Worm (Caenorhabditis elegans): ENCODE measurements around the gene C39H7.4.

The C39H7.4 gene

ce11 chrIV:5657126-5657666 is 42.8 kb upstream of the C39H7.4 start (continued):
- TF ChIP-seq ZK185.1 (tag; optimal IDR thresholded peaks at IDR 0.05; ENCODE audit: poor library complexity, severe bottlenecking) (peak; percentile 57), F52B5.7 (tag; optimal IDR thresholded peaks at IDR 0.05) (no peak), nhr-90 (tag; optimal IDR thresholded peaks at IDR 0.05) (peak; percentile 41), nhr-27 (tag; optimal IDR thresholded peaks at IDR 0.05) (no peak), F22D6.2 (tag; optimal IDR thresholded peaks at IDR 0.05) (no peak), Y67H2A.10 (GFP tag; conservative IDR thresholded peaks at IDR 0.05) (no peak), F39B2.1 (GFP tag; IDR thresholded peaks at IDR 0.05) (no peak), unc-62 (GFP tag; optimal IDR thresholded peaks at IDR 0.05) (no peak), repo-1 (tag; optimal IDR thresholded peaks at IDR 0.05) (no peak), dox-1 (GFP tag; IDR thresholded peaks at IDR 0.05) (peak; percentile 66), cebp-1 (GFP tag; IDR thresholded peaks at IDR 0.05) (0 out of 2 replicates have a peak, but pooled peaks have one; percentile 48), cebp-1 (tag; optimal IDR thresholded peaks at IDR 0.05) (peak; percentile 72), mcd-1 (GFP tag; IDR thresholded peaks at IDR 0.05) (0 out of 2 replicates have a peak, but pooled peaks have one; percentile 5), tbp1 (GFP tag; optimal IDR thresholded peaks at IDR 0.05) (peak; percentile 28), lin-54 (GFP tag; optimal IDR thresholded peaks at IDR 0.05) (peak; percentile 48), F37B4.10 (GFP tag; IDR thresholded peaks at IDR 0.05) (no peak), mxl-1 (tag; optimal IDR thresholded peaks at IDR 0.05) (no peak), F49E8.2 (tag; optimal IDR thresholded peaks at IDR 0.05; ENCODE audit: insufficient read depth) (no peak), fkh-3 (tag; optimal IDR thresholded peaks at IDR 0.05) (no peak), xnd-1 (tag; optimal IDR thresholded peaks at IDR 0.05) (peak; percentile 57), ztf-22 (GFP tag; optimal IDR thresholded peaks at IDR 0.05) (no peak), B0035.1 (tag; optimal IDR thresholded peaks at IDR 0.05) (no peak), ztf-26 (tag; optimal IDR thresholded peaks at IDR 0.05) (peak; percentile 57), madf-6 (GFP tag; IDR thresholded peaks at IDR 0.05) (peak; percentile 86), snpc-4 (GFP tag; optimal IDR thresholded peaks at IDR 0.05) (no peak), snpc-4 (tag; optimal IDR thresholded peaks at IDR 0.05) (peak; percentile 25 to 68 (median 48)), attf-5 (GFP tag; optimal IDR thresholded peaks at IDR 0.05) (peak; percentile 71), Y53G8AR.9 (GFP tag; conservative IDR thresholded peaks at IDR 0.05) (no peak), ceh-27 (GFP tag; optimal IDR thresholded peaks at IDR 0.05) (peak; percentile 9), K12H6.12 (tag; optimal IDR thresholded peaks at IDR 0.05) (peak; percentile 72), rpc-1 (optimal IDR thresholded peaks at IDR 0.05) (no peak), rpc-1 (tag; optimal IDR thresholded peaks at IDR 0.05) (no peak), pbrm-1 (GFP tag; IDR thresholded peaks at IDR 0.05) (no peak), die-1 (tag; optimal IDR thresholded peaks at IDR 0.05) (peak; percentile 59), gei-17 (GFP tag; optimal IDR thresholded peaks at IDR 0.05) (no peak), dpl-1 (GFP tag; optimal IDR thresholded peaks at IDR 0.05) (peak; percentile 18), lin-35 (GFP tag; optimal IDR thresholded peaks at IDR 0.05) (peak in 1 of 3 experiments; percentile 34), ets-4 (GFP tag; optimal IDR thresholded peaks at IDR 0.05) (no peak), bed-2 (GFP tag; IDR thresholded peaks at IDR 0.05) (no peak), snpc-3.4 (tag; optimal IDR thresholded peaks at IDR 0.05) (no peak), ztf-6 (GFP tag; IDR thresholded peaks at IDR 0.05) (no peak), C06A6.2 (GFP tag; conservative IDR thresholded peaks at IDR 0.05) (0 out of 2 replicates have a peak, but pooled peaks have one; percentile 56), nfya-1 (tag; optimal IDR thresholded peaks at IDR 0.05; ENCODE audit: borderline replicate concordance, insufficient read depth) (no peak), F55B11.4 (tag; optimal IDR thresholded peaks at IDR 0.05; ENCODE audit: borderline replicate concordance, insufficient read depth) (no peak), F10E7.11 (tag; optimal IDR thresholded peaks at IDR 0.05) (no peak), lin-40 (tag; optimal IDR thresholded peaks at IDR 0.05) (peak; percentile 77), hmg-1.2 (GFP tag; IDR thresholded peaks at IDR 0.05) (peak; percentile 90), T26A5.8 (tag; optimal IDR thresholded peaks at IDR 0.05) (no peak), ekl-4 (GFP tag; IDR thresholded peaks at IDR 0.05) (peak; percentile 56; the same call in 1 of the 2 replicates)

Measured in whole organism, young adult.